Worm (Caenorhabditis elegans): ENCODE measurements around the gene srx-78.

DNA sequence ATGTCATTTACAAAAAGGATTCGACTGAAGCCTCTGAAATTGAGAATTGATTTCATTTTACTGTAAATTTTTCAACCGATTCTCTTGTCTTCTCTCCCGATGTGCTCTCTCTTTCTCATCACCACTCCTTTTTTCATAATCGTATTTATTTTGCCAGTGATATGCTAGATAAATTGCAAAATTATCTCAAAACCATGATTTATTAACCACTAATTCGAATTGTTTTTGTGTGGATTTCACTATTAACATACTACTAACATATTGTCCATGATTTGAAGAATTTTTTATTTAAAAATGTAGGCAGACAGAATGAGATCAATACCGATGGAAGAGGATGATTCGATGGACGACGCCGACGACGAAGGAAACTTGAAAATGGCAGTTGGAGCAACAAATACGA, 27.7 kb upstream of the srx-78 start, which contains the start of gene C25D7.10:
- TF ChIP-seq lin-13 (GFP tag; optimal IDR thresholded peaks at IDR 0.05) (no peak), ceh-16 (tag; optimal IDR thresholded peaks at IDR 0.05) (no peak)

All from whole organism, L2 larva.